Worm (Caenorhabditis elegans) whole organism, L1 larva: ENCODE results near the gene ndx-6.

Experiments
- C34B4.2 ChIP-seq: sonication (generic microtip); optimal IDR thresholded peaks from 2 replicates; lab custom pipeline; 2017; ENCODE audit warnings: mild to moderate bottlenecking, missing genetic modification characterization, missing compliant biosample characterization
- F16B12.6 ChIP-seq: fragments of 150-350 bp; optimal IDR thresholded peaks from 2 replicates; lab custom pipeline; 2014; ENCODE audit warnings: missing biosample characterization, missing genetic modification characterization
- aha-1 ChIP-seq: fragments of 150-350 bp; optimal IDR thresholded peaks from 2 replicates; lab custom pipeline; 2014; ENCODE audit warnings: missing biosample characterization, missing genetic modification characterization
- aly-2 ChIP-seq: fragments of 150-350 bp; optimal IDR thresholded peaks from 2 replicates; lab custom pipeline; 2014; ENCODE audit warnings: missing biosample characterization, missing genetic modification characterization
- ceh-63 ChIP-seq: fragments of 200-800 bp; sonication (Bioruptor generic); optimal IDR thresholded peaks from 2 replicates; lab custom pipeline; 2018; ENCODE audit warnings: mild to moderate bottlenecking, missing genetic modification characterization, missing compliant biosample characterization
- ceh-82 ChIP-seq, 3 experiments: fragments of 150-350 bp in 1 of 3; sonication (generic microtip) in 2 of 3; optimal IDR thresholded peaks; 2 replicates each; lab custom pipeline; 2014 to 2017; ENCODE audit warnings: missing biosample characterization in 3 of 3, missing genetic modification characterization in 3 of 3
- ceh-88 ChIP-seq: fragments of 200-800 bp; sonication (Bioruptor generic); IDR thresholded peaks from 2 replicates; pipeline ENCODE4 v1.3.6; 2022; ENCODE audit warnings: missing genetic modification characterization, missing compliant biosample characterization
- ces-1 ChIP-seq: fragments of 150-350 bp; optimal IDR thresholded peaks from 2 replicates; lab custom pipeline; 2014; ENCODE audit warnings: missing biosample characterization, missing genetic modification reagents, missing genetic modification characterization
- dpl-1 ChIP-seq, 3 experiments: fragments of 150-350 bp in 2 of 3; sonication (generic microtip) in 1 of 3; optimal IDR thresholded peaks; 2 replicates each; lab custom pipeline; 2014 to 2017; ENCODE audit warnings: missing biosample characterization in 3 of 3, missing genetic modification characterization in 3 of 3, missing genetic modification reagents in 3 of 3
- dsc-1 ChIP-seq: sonication (generic microtip); optimal IDR thresholded peaks from 2 replicates; lab custom pipeline; 2016; ENCODE audit warnings: mild to moderate bottlenecking, missing genetic modification characterization, missing compliant biosample characterization
- efl-1 ChIP-seq, 4 experiments: fragments of 150-350 bp; optimal IDR thresholded peaks in 3 of 4; peaks in 1 of 4; 1 replicate in 1 of 4; 2 replicates in 3 of 4; lab custom pipeline; 2014; ENCODE audit warnings: missing biosample characterization in 2 of 4, missing genetic modification characterization in 2 of 4, missing genetic modification reagents in 2 of 4
- egl-13 ChIP-seq: sonication (generic microtip); optimal IDR thresholded peaks from 2 replicates; lab custom pipeline; 2016; ENCODE audit warnings: missing genotype, missing genetic modification reagents, missing genetic modification characterization, missing compliant biosample characterization
- elt-3 ChIP-seq, 6 experiments: fragments of 150-350 bp in 1 of 6; sonication (generic microtip); optimal IDR thresholded peaks; 2 replicates each; lab custom pipeline; 2017 to 2018; ENCODE audit warnings: missing biosample characterization in 6 of 6, missing genetic modification characterization in 6 of 6, inconsistent platforms in 1 of 6
- fkh-10 ChIP-seq: sonication (generic microtip); optimal IDR thresholded peaks from 2 replicates; lab custom pipeline; 2017; ENCODE audit warnings: missing biosample characterization, missing genetic modification reagents, missing genetic modification characterization
- fos-1 ChIP-seq: fragments of 150-350 bp; optimal IDR thresholded peaks from 2 replicates; lab custom pipeline; 2014; ENCODE audit warnings: missing biosample characterization, missing genetic modification characterization
- grh-1 ChIP-seq: fragments of 200-800 bp; sonication (Bioruptor generic); IDR thresholded peaks from 2 replicates; pipeline ENCODE4 v1.3.6; 2022; ENCODE audit warnings: missing genetic modification reagents, missing genetic modification characterization, missing compliant biosample characterization
- hlh-17 ChIP-seq: fragments of 200-800 bp; sonication (Bioruptor generic); optimal IDR thresholded peaks from 2 replicates; lab custom pipeline; 2018; ENCODE audit warnings: missing genetic modification characterization, mild to moderate bottlenecking, missing compliant biosample characterization, moderate library complexity, borderline replicate concordance
- hpl-2 ChIP-seq: fragments of 150-350 bp; optimal IDR thresholded peaks from 2 replicates; lab custom pipeline; 2014; ENCODE audit warnings: missing biosample characterization, missing genetic modification reagents, missing genetic modification characterization
- irx-1 ChIP-seq: sonication (generic microtip); optimal IDR thresholded peaks from 2 replicates; lab custom pipeline; 2016; ENCODE audit warnings: missing genetic modification characterization, missing compliant biosample characterization
- lin-14 ChIP-seq: fragments of 200-800 bp; sonication (Bioruptor generic); optimal IDR thresholded peaks from 2 replicates; lab custom pipeline; 2018; ENCODE audit warnings: mild to moderate bottlenecking, missing genetic modification characterization, moderate library complexity, missing compliant biosample characterization
- lin-15B ChIP-seq: fragments of 150-350 bp; sonication (generic microtip); optimal IDR thresholded peaks from 3 replicates; lab custom pipeline; 2014; ENCODE audit warnings: missing biosample characterization, missing genetic modification characterization
- lin-35 ChIP-seq, 2 experiments: fragments of 150-350 bp; optimal IDR thresholded peaks; 2 replicates each; lab custom pipeline; 2014; ENCODE audit warnings: missing biosample characterization in 2 of 2, missing genetic modification characterization in 2 of 2, missing genetic modification reagents in 2 of 2
- mep-1 ChIP-seq: fragments of 150-350 bp; optimal IDR thresholded peaks from 2 replicates; lab custom pipeline; 2014; ENCODE audit warnings: missing biosample characterization, missing genetic modification characterization
- nhr-19 ChIP-seq: fragments of 200-800 bp; sonication (Bioruptor generic); conservative IDR thresholded peaks from 2 replicates; pipeline ENCODE4 v1.3.6; 2022; ENCODE audit warnings: missing genetic modification characterization, missing compliant biosample characterization
- nhr-20 ChIP-seq: sonication (generic microtip); optimal IDR thresholded peaks from 2 replicates; lab custom pipeline; 2016; ENCODE audit warnings: mild to moderate bottlenecking, missing genetic modification characterization, missing compliant biosample characterization
- nhr-28 ChIP-seq: fragments of 150-350 bp; optimal IDR thresholded peaks from 2 replicates; lab custom pipeline; 2014; ENCODE audit warnings: missing biosample characterization, missing genetic modification characterization
- nhr-47 ChIP-seq: sonication (generic microtip); optimal IDR thresholded peaks from 2 replicates; lab custom pipeline; 2016; ENCODE audit warnings: mild to moderate bottlenecking, missing genetic modification characterization, moderate library complexity, missing compliant biosample characterization
- nhr-84 ChIP-seq: sonication (generic microtip); optimal IDR thresholded peaks from 2 replicates; lab custom pipeline; 2017; ENCODE audit warnings: missing biosample characterization, missing genetic modification characterization
- nhr-85 ChIP-seq: sonication (generic microtip); peaks from one replicate; lab custom pipeline; 2016; ENCODE audit warnings: missing genetic modification characterization, inconsistent platforms, missing compliant biosample characterization
- nhr-90 ChIP-seq: sonication (generic microtip); optimal IDR thresholded peaks from 2 replicates; lab custom pipeline; 2016; ENCODE audit warnings: mild to moderate bottlenecking, missing genetic modification characterization, missing compliant biosample characterization; ENCODE audit not compliant: poor library complexity
- pag-3 ChIP-seq: sonication (generic microtip); optimal IDR thresholded peaks from 2 replicates; lab custom pipeline; 2017; ENCODE audit warnings: missing genetic modification characterization, mild to moderate bottlenecking, missing compliant biosample characterization, antibody characterized with exemption, borderline replicate concordance; ENCODE audit not compliant: insufficient read depth
- pqm-1 ChIP-seq: sonication (generic microtip); optimal IDR thresholded peaks from 3 replicates; lab custom pipeline; 2017; ENCODE audit warnings: missing biosample characterization, missing genetic modification characterization
- snu-23 ChIP-seq: sonication (generic microtip); optimal IDR thresholded peaks from 2 replicates; lab custom pipeline; 2016; ENCODE audit warnings: missing genetic modification characterization, missing compliant biosample characterization
- unc-130 ChIP-seq: fragments of 150-350 bp; optimal IDR thresholded peaks from 2 replicates; lab custom pipeline; 2017; ENCODE audit warnings: missing biosample characterization, missing genetic modification characterization, inconsistent platforms
- zip-4 ChIP-seq: fragments of 200-800 bp; sonication (Bioruptor generic); optimal IDR thresholded peaks from 2 replicates; lab custom pipeline; 2018; ENCODE audit warnings: mild to moderate bottlenecking, missing genetic modification characterization, moderate library complexity, missing compliant biosample characterization
- ztf-11 ChIP-seq, 2 experiments: sonication (generic microtip); optimal IDR thresholded peaks; 2 replicates each; lab custom pipeline; 2016 to 2017; ENCODE audit warnings: missing genetic modification characterization in 2 of 2, missing biosample characterization in 1 of 2, missing compliant biosample characterization in 1 of 2

The ndx-6 gene

DNA sequence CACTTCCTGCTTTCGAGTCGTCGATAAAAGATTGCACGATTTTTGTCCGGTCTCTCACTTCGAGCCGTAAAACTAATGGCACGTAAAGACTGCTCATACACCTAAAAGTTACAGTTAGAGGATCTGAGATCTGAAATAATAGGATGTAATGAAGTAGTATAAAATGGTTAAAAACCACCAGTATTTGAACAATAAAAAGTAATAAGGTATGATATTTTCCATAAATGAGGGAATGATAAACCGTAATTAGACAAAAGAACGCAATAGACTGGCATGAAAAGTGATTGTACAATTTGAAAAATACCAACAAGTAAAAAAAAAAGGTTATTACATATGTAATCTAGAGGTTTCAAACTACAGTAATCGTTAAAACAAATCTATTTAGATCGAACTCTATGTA lies 3.4 kb upstream of the ndx-6 start, which contains the start of gene brap-2:
Gene brap-2, minus strand, starts transcription at position 101 of the 400 bp plus-strand sequence.
- no peak for TF ChIP-seq irx-1 (tag; lab: Kevin White, UChicago)
- TF ChIP-seq aly-2 (tag; lab: Kevin White, UChicago) = no peak
- no peak for TF ChIP-seq F16B12.6
- no peak for TF ChIP-seq lin-14
- TF ChIP-seq dsc-1 (tag; lab: Kevin White, UChicago) = no peak
- no peak for TF ChIP-seq nhr-47 (tag; lab: Kevin White, UChicago)
- no peak for TF ChIP-seq snu-23 (GFP tag; lab: Kevin White, UChicago)
- TF ChIP-seq C34B4.2 = no peak
- TF ChIP-seq zip-4 (GFP tag; lab: Kevin White, UChicago) = no peak
- no peak for TF ChIP-seq nhr-84

DNA sequence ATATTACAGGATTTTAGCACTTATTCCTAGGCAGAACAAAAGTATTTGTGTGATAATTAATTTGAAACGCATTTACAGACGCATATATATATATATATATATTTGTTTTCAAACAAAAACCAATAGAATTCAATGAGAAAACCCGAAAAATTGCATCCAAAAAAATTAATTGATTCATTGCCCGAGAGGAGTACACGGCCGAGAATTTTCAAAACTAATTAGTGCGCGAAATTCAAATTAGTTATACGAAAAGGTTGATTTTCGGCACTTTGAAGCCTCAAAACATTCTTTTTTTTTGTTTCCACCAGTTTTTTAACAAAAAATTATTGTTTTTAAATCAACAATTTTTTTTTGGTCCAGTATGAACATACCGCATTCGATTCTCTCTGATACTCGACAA lies 1.8 kb upstream of the ndx-6 start:
- TF ChIP-seq pqm-1 = no peak
- peak in 1 of 2 experiments; percentile 3 for TF ChIP-seq lin-35 (GFP tag; optimal IDR thresholded peaks at IDR 0.05; lab: Kevin White, UChicago)
- peak in 2 of 3 experiments; percentile 13 to 48 for TF ChIP-seq dpl-1 (GFP tag; optimal IDR thresholded peaks at IDR 0.05; lab: Kevin White, UChicago)
- TF ChIP-seq efl-1 (optimal IDR thresholded peaks at IDR 0.05; lab: Kevin White, UChicago) = peak; percentile 28 to 45
- TF ChIP-seq efl-1 (GFP tag; optimal IDR thresholded peaks at IDR 0.05 in 1 of 2; lab: Kevin White, UChicago) = peak; percentile 46 to 89

DNA sequence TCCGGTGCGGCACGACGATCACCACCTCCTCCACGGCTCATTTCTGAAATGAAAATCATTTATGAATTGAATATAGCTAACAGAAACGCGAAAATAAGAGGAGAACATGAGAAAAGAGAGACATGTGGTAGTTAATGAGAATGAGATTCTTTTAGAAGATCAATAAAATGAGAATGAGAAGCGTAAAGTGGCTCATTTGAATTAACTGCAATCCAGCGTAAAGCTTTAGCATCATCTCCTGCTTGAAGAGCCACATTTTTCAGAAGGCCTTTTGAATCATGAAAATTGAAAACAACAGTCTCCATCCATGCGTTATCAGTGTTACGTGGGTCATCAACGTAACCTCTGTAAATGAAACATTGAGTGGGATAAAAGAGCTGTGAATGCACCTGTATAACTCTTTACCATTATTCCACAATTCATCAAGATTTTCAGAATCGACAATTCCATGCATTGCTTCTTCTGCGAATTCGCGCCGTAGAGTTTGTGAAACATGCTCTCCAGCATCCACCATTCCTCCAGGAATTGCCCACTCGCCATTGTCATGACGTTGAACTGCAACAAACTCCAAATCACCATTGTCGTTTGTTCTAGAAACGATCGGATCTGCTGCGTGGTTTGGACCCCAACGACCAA lies 777 bp downstream of the ndx-6 start, which contains the start of gene rsp-4:
Gene rsp-4, minus strand, starts transcription at position 51 of the 636 bp plus-strand sequence.
- TF ChIP-seq ceh-88 (no peak), fkh-10 (GFP tag; lab: Kevin White, UChicago) (no peak), fos-1 (no peak), mep-1 (tag; lab: Kevin White, UChicago) (no peak), nhr-85 (tag; lab: Kevin White, UChicago) (peak; percentile 29), ceh-82 (tag; optimal IDR thresholded peaks at IDR 0.05; lab: Kevin White, UChicago) (no peak), nhr-19 (GFP tag; lab: Robert Waterston, UW) (no peak), lin-15B (tag; lab: Kevin White, UChicago) (no peak), unc-130 (tag; lab: Kevin White, UChicago) (no peak), egl-13 (tag; lab: Kevin White, UChicago) (no peak), aha-1 (tag; lab: Kevin White, UChicago) (no peak), grh-1 (no peak), pag-3 (tag; lab: Kevin White, UChicago) (no peak), hpl-2 (GFP tag; lab: Kevin White, UChicago) (no peak), nhr-20 (tag; lab: Kevin White, UChicago) (no peak), efl-1 (optimal IDR thresholded peaks at IDR 0.05; lab: Kevin White, UChicago) (no peak), efl-1 (GFP tag; optimal IDR thresholded peaks at IDR 0.05 in 1 of 2; lab: Kevin White, UChicago) (peak in 1 of 2 experiments; percentile 4), nhr-47 (tag; lab: Kevin White, UChicago) (no peak), elt-3 (tag; optimal IDR thresholded peaks at IDR 0.05; lab: Kevin White, UChicago) (no peak), nhr-90 (no peak), ztf-11 (tag; optimal IDR thresholded peaks at IDR 0.05; lab: Kevin White, UChicago) (no peak), ceh-63 (GFP tag; lab: Kevin White, UChicago) (peak; percentile 16), ces-1 (GFP tag; lab: Kevin White, UChicago) (no peak), hlh-17 (GFP tag; lab: Kevin White, UChicago) (no peak)

DNA sequence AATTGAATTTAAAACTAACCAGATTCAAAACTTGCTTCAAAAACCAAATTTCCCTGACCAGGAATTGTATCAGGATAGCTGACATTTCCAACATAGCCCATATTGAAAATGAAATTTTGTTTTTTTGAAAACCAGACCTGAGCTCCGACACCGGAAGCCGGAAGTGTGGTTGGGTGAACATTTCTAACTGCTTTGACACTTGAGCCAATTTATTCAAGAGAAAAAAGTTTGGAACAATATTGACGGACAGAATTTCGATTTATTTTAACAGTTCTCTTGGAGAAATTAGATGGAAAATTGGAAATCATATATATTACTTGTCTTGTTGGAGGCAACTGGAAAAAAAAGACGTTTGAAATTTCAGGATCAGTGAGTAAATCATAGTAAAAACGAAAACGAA lies 2.5 kb downstream of the ndx-6 start, which contains the start of gene ccpp-6:
Gene ccpp-6, minus strand, starts transcription at position 101 of the 400 bp plus-strand sequence.
- TF ChIP-seq nhr-28 (tag; lab: Kevin White, UChicago) = no peak
- no peak for TF ChIP-seq efl-1 (optimal IDR thresholded peaks at IDR 0.05; lab: Kevin White, UChicago)
- TF ChIP-seq efl-1 (GFP tag; optimal IDR thresholded peaks at IDR 0.05 in 1 of 2; lab: Kevin White, UChicago) = peak in 1 of 2 experiments; percentile 3
